Worm (Caenorhabditis elegans) whole organism, L4 larva: ENCODE data around the gene F54D10.8.
A peak's percentile ranks its signal among the peaks of the same experiment; 100 is the strongest.

Experiments used
- R02D3.7 ChIP-seq: fragments of 150-350 bp; sonication (generic microtip); optimal IDR thresholded peaks from 3 replicates; lab custom pipeline; 2014; ENCODE audit warnings: missing biosample characterization, missing genetic modification characterization
- T26A8.4 ChIP-seq: fragments of 200-800 bp; sonication (Bioruptor generic); IDR thresholded peaks from 2 replicates; pipeline ENCODE4 v1.3.6; 2022; ENCODE audit warnings: missing genetic modification characterization, missing compliant biosample characterization
- Y48G9A.11 ChIP-seq: fragments of 200-800 bp; sonication (Bioruptor generic); IDR thresholded peaks from 2 replicates; pipeline ENCODE4 v1.3.6; 2022; ENCODE audit warnings: missing genetic modification reagents, missing genetic modification characterization, missing compliant biosample characterization
- Y75B8A.6 ChIP-seq: fragments of 200-800 bp; sonication (Bioruptor generic); IDR thresholded peaks from 2 replicates; pipeline ENCODE4 v1.3.6; 2022; ENCODE audit warnings: missing genetic modification reagents, missing genetic modification characterization, missing compliant biosample characterization
- aha-1 ChIP-seq: fragments of 150-350 bp; peaks from one replicate; lab custom pipeline; 2014; ENCODE audit warnings: missing biosample characterization, missing genetic modification characterization
- ama-1 ChIP-seq: fragments of 150-350 bp; optimal IDR thresholded peaks from 2 replicates; lab custom pipeline; 2014; ENCODE audit warnings: inconsistent platforms, mixed read lengths
- ces-1 ChIP-seq: fragments of 150-350 bp; sonication (generic microtip); optimal IDR thresholded peaks from 4 replicates; lab custom pipeline; 2014; ENCODE audit warnings: missing biosample characterization, missing genetic modification reagents, missing genetic modification characterization
- cey-2 ChIP-seq: sonication (generic microtip); optimal IDR thresholded peaks from 3 replicates; lab custom pipeline; 2017; ENCODE audit warnings: missing genetic modification characterization, mild to moderate bottlenecking, missing compliant biosample characterization, antibody characterized with exemption, borderline replicate concordance; ENCODE audit not compliant: insufficient read depth
- ctbp-1 ChIP-seq: fragments of 200-800 bp; sonication (Bioruptor generic); IDR thresholded peaks from 2 replicates; pipeline ENCODE4 v1.3.6; 2022; ENCODE audit warnings: missing genetic modification reagents, missing genetic modification characterization, missing compliant biosample characterization
- dpl-1 ChIP-seq: fragments of 150-350 bp; optimal IDR thresholded peaks from 2 replicates; lab custom pipeline; 2014; ENCODE audit warnings: missing biosample characterization, missing genetic modification reagents, missing genetic modification characterization
- gei-8 ChIP-seq: fragments of 200-800 bp; sonication (Bioruptor generic); optimal IDR thresholded peaks from 2 replicates; lab custom pipeline; 2018; ENCODE audit warnings: mild to moderate bottlenecking, missing genetic modification characterization, missing compliant biosample characterization
- hif-1 ChIP-seq, 2 experiments: sonication (generic microtip); optimal IDR thresholded peaks; 2 replicates each; lab custom pipeline; 2016 to 2017; ENCODE audit warnings: missing compliant biosample characterization in 2 of 2, missing genetic modification characterization in 2 of 2, missing genetic modification reagents in 2 of 2, missing genotype in 2 of 2, mild to moderate bottlenecking in 1 of 2
- hlh-30 ChIP-seq: sonication (generic microtip); optimal IDR thresholded peaks from 2 replicates; lab custom pipeline; 2017; ENCODE audit warnings: antibody characterized with exemption, mild to moderate bottlenecking, missing genetic modification characterization, missing compliant biosample characterization; ENCODE audit not compliant: insufficient read depth
- jun-1 ChIP-seq: fragments of 150-350 bp; optimal IDR thresholded peaks from 2 replicates; lab custom pipeline; 2014; ENCODE audit warnings: missing biosample characterization, missing genetic modification reagents, missing genetic modification characterization
- lim-7 ChIP-seq: fragments of 200-800 bp; sonication (Bioruptor generic); IDR thresholded peaks from 2 replicates; pipeline ENCODE4 v1.3.6; 2022; ENCODE audit warnings: missing genetic modification characterization, missing compliant biosample characterization
- mdl-1 ChIP-seq, 2 experiments: fragments of 150-350 bp in 1 of 2; sonication (generic microtip) in 1 of 2; optimal IDR thresholded peaks; 2 replicates each; lab custom pipeline; 2014 to 2017; ENCODE audit warnings: missing biosample characterization in 2 of 2, missing genetic modification characterization in 2 of 2
- mxl-2 ChIP-seq: fragments of 200-800 bp; sonication (Bioruptor generic); conservative IDR thresholded peaks from 2 replicates; pipeline ENCODE4 v1.3.6; 2022; ENCODE audit warnings: missing genetic modification reagents, missing genetic modification characterization, missing compliant biosample characterization
- mxl-3 ChIP-seq: fragments of 200-800 bp; sonication (Bioruptor generic); optimal IDR thresholded peaks from 2 replicates; lab custom pipeline; 2018; ENCODE audit warnings: mild to moderate bottlenecking, missing genetic modification characterization, missing compliant biosample characterization
- nhr-111 ChIP-seq: fragments of 200-800 bp; sonication (Bioruptor generic); optimal IDR thresholded peaks from 2 replicates; lab custom pipeline; 2018; ENCODE audit warnings: mild to moderate bottlenecking, missing genetic modification characterization, missing compliant biosample characterization
- nhr-48 ChIP-seq: sonication (generic microtip); optimal IDR thresholded peaks from 2 replicates; lab custom pipeline; 2016; ENCODE audit warnings: mild to moderate bottlenecking, missing genetic modification characterization, missing compliant biosample characterization
- nhr-77 ChIP-seq: fragments of 150-350 bp; optimal IDR thresholded peaks from 2 replicates; lab custom pipeline; 2014; ENCODE audit warnings: missing biosample characterization, missing genetic modification characterization
- pha-4 ChIP-seq, 2 experiments: fragments of 150-350 bp in 1 of 2; fragments of 200-800 bp in 1 of 2; sonication (Bioruptor generic) in 1 of 2; IDR thresholded peaks in 1 of 2; optimal IDR thresholded peaks in 1 of 2; 2 replicates each; pipeline versions ENCODE4 v1.3.6 to Lab custom; 2014 to 2022; ENCODE audit warnings: missing genetic modification characterization in 2 of 2, missing genetic modification reagents in 2 of 2, missing biosample characterization in 1 of 2, missing compliant biosample characterization in 1 of 2
- snpc-4 ChIP-seq: fragments of 150-350 bp; optimal IDR thresholded peaks from 2 replicates; lab custom pipeline; 2014; ENCODE audit warnings: missing biosample characterization, missing genetic modification characterization
- unc-130 ChIP-seq: sonication (generic microtip); optimal IDR thresholded peaks from 2 replicates; lab custom pipeline; 2016; ENCODE audit warnings: missing genetic modification reagents, missing genetic modification characterization, missing compliant biosample characterization
- unc-62 ChIP-seq, 3 experiments: fragments of 150-350 bp in 1 of 3; sonication (generic microtip); optimal IDR thresholded peaks in 2 of 3; peaks in 1 of 3; 1 replicate in 1 of 3; 2 replicates in 2 of 3; lab custom pipeline; 2014 to 2017; ENCODE audit warnings: missing biosample characterization in 3 of 3, missing genetic modification characterization in 3 of 3, missing genetic modification reagents in 3 of 3, missing genotype in 1 of 3
- zfp-2 ChIP-seq: sonication (generic microtip); optimal IDR thresholded peaks from 2 replicates; lab custom pipeline; 2016; ENCODE audit warnings: mild to moderate bottlenecking, missing genetic modification characterization, missing compliant biosample characterization
- zip-2 ChIP-seq: fragments of 150-350 bp; optimal IDR thresholded peaks from 2 replicates; lab custom pipeline; 2014; ENCODE audit warnings: missing biosample characterization, missing genetic modification characterization
- ztf-11 ChIP-seq: fragments of 150-350 bp; optimal IDR thresholded peaks from 2 replicates; lab custom pipeline; 2014; ENCODE audit warnings: missing biosample characterization, missing genetic modification characterization

The F54D10.8 gene

ce11 chrII:3843305-3843704 is 15.6 kb upstream of the F54D10.8 start, which contains the start of the genes C17A2.7 and C17A2.3:
Gene C17A2.7 (minus strand): TSS chrII:3843405.
Gene C17A2.3 (plus strand): TSS chrII:3843609.
- TF ChIP-seq T26A8.4 (GFP tag; lab: Robert Waterston, UW) = no peak
- peak; percentile 78 for TF ChIP-seq aha-1 (tag; lab: Kevin White, UChicago)
- no peak for TF ChIP-seq hif-1 (tag; optimal IDR thresholded peaks at IDR 0.05; lab: Kevin White, UChicago)

- TF ChIP-seq nhr-77 (tag; lab: Kevin White, UChicago) (no peak), ces-1 (GFP tag; lab: Kevin White, UChicago) (no peak), mxl-3 (GFP tag; lab: Kevin White, UChicago) (no peak), mdl-1 (tag; optimal IDR thresholded peaks at IDR 0.05; lab: Kevin White, UChicago) (no peak), aha-1 (tag; lab: Kevin White, UChicago) (peak; percentile 10), ztf-11 (tag; lab: Kevin White, UChicago) (no peak)
Measured at ce11 chrII:3839562-3839961, 11.9 kb upstream of the F54D10.8 start, which contains the start of gene C17A2.4. Gene C17A2.4 (plus strand): TSS chrII:3839862.

- TF ChIP-seq pha-4 (GFP tag; IDR thresholded peaks at IDR 0.05; lab: Robert Waterston, UW) = no peak
- TF ChIP-seq pha-4 (tag; optimal IDR thresholded peaks at IDR 0.05; lab: Kevin White, UChicago) = no peak
- TF ChIP-seq ctbp-1 = 0 out of 2 replicates have a peak, but pooled peaks have one; percentile 6
Measured at ce11 chrII:3835915-3836314, 8.2 kb upstream of the F54D10.8 start, which contains the start of gene oac-4. Gene oac-4 (minus strand): TSS chrII:3836015.

- TF ChIP-seq dpl-1 (GFP tag; lab: Kevin White, UChicago) (no peak), hif-1 (tag; optimal IDR thresholded peaks at IDR 0.05; lab: Kevin White, UChicago) (no peak), gei-8 (no peak), nhr-111 (GFP tag; lab: Kevin White, UChicago) (no peak), mxl-2 (GFP tag; lab: Robert Waterston, UW) (no peak), Y75B8A.6 (GFP tag; lab: Robert Waterston, UW) (no peak), ama-1 (lab: Kevin White, UChicago) (no peak), zip-2 (tag; lab: Kevin White, UChicago) (no peak)
Measured at ce11 chrII:3832383-3832782, 4.7 kb upstream of the F54D10.8 start, which contains the start of gene F54D10.9. Gene F54D10.9 (minus strand): TSS chrII:3832483.

ce11 chrII:3829623-3830022 is 1.9 kb upstream of the F54D10.8 start:
- TF ChIP-seq cey-2 (tag; lab: Kevin White, UChicago) = no peak
- TF ChIP-seq unc-62 (GFP tag; optimal IDR thresholded peaks at IDR 0.05 in 1 of 2; lab: Kevin White, UChicago) = peak in 1 of 2 experiments; percentile 93
- no peak for TF ChIP-seq unc-62 (tag; optimal IDR thresholded peaks at IDR 0.05; lab: Kevin White, UChicago)

ce11 chrII:3823855-3824254 is 3.8 kb downstream of the F54D10.8 start, which contains the start of gene skr-15:
Gene skr-15 (plus strand): TSS chrII:3824155.
- TF ChIP-seq unc-130 (GFP tag; lab: Kevin White, UChicago) (no peak), snpc-4 (no peak), ctbp-1 (no peak), zfp-2 (no peak), lim-7 (GFP tag; lab: Robert Waterston, UW) (no peak), gei-8 (no peak), jun-1 (tag; lab: Kevin White, UChicago) (no peak), Y48G9A.11 (GFP tag; lab: Robert Waterston, UW) (no peak), nhr-48 (tag; lab: Kevin White, UChicago) (no peak)

- TF ChIP-seq hlh-30 (tag; lab: Kevin White, UChicago) = no peak
- no peak for TF ChIP-seq mxl-3 (GFP tag; lab: Kevin White, UChicago)
- no peak for TF ChIP-seq R02D3.7 (tag; lab: Kevin White, UChicago)
Measured at ce11 chrII:3821248-3821647, 6.5 kb downstream of the F54D10.8 start, which contains the start of gene F54D10.7. Gene F54D10.7 (minus strand): TSS chrII:3821296.
